Worm (Caenorhabditis elegans) whole organism, L1 larva: ENCODE results near the gene srg-69.

ENCODE experiments used
- F16B12.6 ChIP-seq: fragments of 150-350 bp; optimal IDR thresholded peaks from 2 replicates; lab custom pipeline; 2014; ENCODE audit warnings: missing biosample characterization, missing genetic modification characterization
- Y116A8C.19 ChIP-seq: sonication (generic microtip); optimal IDR thresholded peaks from 2 replicates; lab custom pipeline; 2016; ENCODE audit warnings: missing compliant biosample characterization, missing genetic modification characterization, borderline replicate concordance
- alr-1 ChIP-seq: fragments of 200-800 bp; sonication (Bioruptor generic); optimal IDR thresholded peaks from 2 replicates; lab custom pipeline; 2018; ENCODE audit warnings: borderline replicate concordance, mild to moderate bottlenecking, missing genetic modification characterization, missing compliant biosample characterization
- ama-1 ChIP-seq: fragments of 150-350 bp; optimal IDR thresholded peaks from 2 replicates; lab custom pipeline; 2014
- blmp-1 ChIP-seq: fragments of 150-350 bp; optimal IDR thresholded peaks from 2 replicates; lab custom pipeline; 2014; ENCODE audit warnings: missing biosample characterization, missing genetic modification characterization
- ceh-63 ChIP-seq: fragments of 200-800 bp; sonication (Bioruptor generic); optimal IDR thresholded peaks from 2 replicates; lab custom pipeline; 2018; ENCODE audit warnings: mild to moderate bottlenecking, missing genetic modification characterization, missing compliant biosample characterization
- ceh-8 ChIP-seq: fragments of 200-800 bp; sonication (Bioruptor generic); optimal IDR thresholded peaks from 2 replicates; lab custom pipeline; 2018; ENCODE audit warnings: mild to moderate bottlenecking, missing genetic modification characterization, moderate library complexity, missing compliant biosample characterization
- ceh-82 ChIP-seq, 3 experiments: fragments of 150-350 bp in 1 of 3; sonication (generic microtip) in 2 of 3; optimal IDR thresholded peaks; 2 replicates each; lab custom pipeline; 2014 to 2017; ENCODE audit warnings: missing biosample characterization in 3 of 3, missing genetic modification characterization in 3 of 3
- ceh-88 ChIP-seq: fragments of 200-800 bp; sonication (Bioruptor generic); IDR thresholded peaks from 2 replicates; pipeline ENCODE4 v1.3.6; 2022; ENCODE audit warnings: missing genetic modification characterization, missing compliant biosample characterization
- ceh-90 ChIP-seq: sonication (generic microtip); optimal IDR thresholded peaks from 2 replicates; lab custom pipeline; 2016; ENCODE audit warnings: missing genetic modification characterization, missing compliant biosample characterization
- ces-1 ChIP-seq: fragments of 150-350 bp; optimal IDR thresholded peaks from 2 replicates; lab custom pipeline; 2014; ENCODE audit warnings: missing biosample characterization, missing genetic modification reagents, missing genetic modification characterization
- dpl-1 ChIP-seq, 3 experiments: fragments of 150-350 bp in 2 of 3; sonication (generic microtip) in 1 of 3; optimal IDR thresholded peaks; 2 replicates each; lab custom pipeline; 2014 to 2017; ENCODE audit warnings: missing biosample characterization in 3 of 3, missing genetic modification characterization in 3 of 3, missing genetic modification reagents in 3 of 3
- efl-3 ChIP-seq: fragments of 200-800 bp; sonication (Bioruptor generic); optimal IDR thresholded peaks from 2 replicates; lab custom pipeline; 2018; ENCODE audit warnings: mild to moderate bottlenecking, missing genetic modification characterization, missing compliant biosample characterization
- egl-13 ChIP-seq: sonication (generic microtip); optimal IDR thresholded peaks from 2 replicates; lab custom pipeline; 2016; ENCODE audit warnings: missing genotype, missing genetic modification reagents, missing genetic modification characterization, missing compliant biosample characterization
- egl-27 ChIP-seq, 2 experiments: fragments of 150-350 bp in 1 of 2; sonication (generic microtip); optimal IDR thresholded peaks; 3 replicates each; lab custom pipeline; 2017 to 2018; ENCODE audit warnings: missing biosample characterization in 2 of 2, missing genetic modification characterization in 2 of 2, missing genetic modification reagents in 2 of 2
- elt-3 ChIP-seq, 6 experiments: fragments of 150-350 bp in 1 of 6; sonication (generic microtip); optimal IDR thresholded peaks; 2 replicates each; lab custom pipeline; 2017 to 2018; ENCODE audit warnings: missing biosample characterization in 6 of 6, missing genetic modification characterization in 6 of 6, inconsistent platforms in 1 of 6
- ets-5 ChIP-seq: fragments of 200-800 bp; sonication (Bioruptor generic); IDR thresholded peaks from 2 replicates; pipeline ENCODE4 v1.3.6; 2022; ENCODE audit warnings: missing genetic modification characterization, missing compliant biosample characterization
- fkh-8 ChIP-seq: sonication (generic microtip); optimal IDR thresholded peaks from 2 replicates; lab custom pipeline; 2016; ENCODE audit warnings: mild to moderate bottlenecking, missing genetic modification characterization, missing compliant biosample characterization
- grh-1 ChIP-seq: fragments of 200-800 bp; sonication (Bioruptor generic); IDR thresholded peaks from 2 replicates; pipeline ENCODE4 v1.3.6; 2022; ENCODE audit warnings: missing genetic modification reagents, missing genetic modification characterization, missing compliant biosample characterization
- hlh-17 ChIP-seq: fragments of 200-800 bp; sonication (Bioruptor generic); optimal IDR thresholded peaks from 2 replicates; lab custom pipeline; 2018; ENCODE audit warnings: missing genetic modification characterization, mild to moderate bottlenecking, missing compliant biosample characterization, moderate library complexity, borderline replicate concordance
- irx-1 ChIP-seq: sonication (generic microtip); optimal IDR thresholded peaks from 2 replicates; lab custom pipeline; 2016; ENCODE audit warnings: missing genetic modification characterization, missing compliant biosample characterization
- isw-1 ChIP-seq: fragments of 200-800 bp; sonication (Bioruptor generic); IDR thresholded peaks from 2 replicates; pipeline ENCODE4 v1.3.6; 2022; ENCODE audit warnings: missing genetic modification characterization, missing compliant biosample characterization
- lin-14 ChIP-seq: fragments of 200-800 bp; sonication (Bioruptor generic); optimal IDR thresholded peaks from 2 replicates; lab custom pipeline; 2018; ENCODE audit warnings: mild to moderate bottlenecking, missing genetic modification characterization, moderate library complexity, missing compliant biosample characterization
- lir-3 ChIP-seq: sonication (generic microtip); optimal IDR thresholded peaks from 2 replicates; lab custom pipeline; 2016; ENCODE audit warnings: mild to moderate bottlenecking, missing genetic modification characterization, moderate library complexity, missing compliant biosample characterization; ENCODE audit not compliant: poor library complexity
- lsy-2 ChIP-seq, 2 experiments: fragments of 150-350 bp; optimal IDR thresholded peaks; 2 replicates each; lab custom pipeline; 2014; ENCODE audit warnings: missing biosample characterization in 2 of 2, missing genetic modification characterization in 2 of 2
- mep-1 ChIP-seq: fragments of 150-350 bp; optimal IDR thresholded peaks from 2 replicates; lab custom pipeline; 2014; ENCODE audit warnings: missing biosample characterization, missing genetic modification characterization
- nhr-12 ChIP-seq: sonication (generic microtip); optimal IDR thresholded peaks from 2 replicates; lab custom pipeline; 2017; ENCODE audit warnings: missing biosample characterization, missing genetic modification characterization
- nhr-19 ChIP-seq: fragments of 200-800 bp; sonication (Bioruptor generic); conservative IDR thresholded peaks from 2 replicates; pipeline ENCODE4 v1.3.6; 2022; ENCODE audit warnings: missing genetic modification characterization, missing compliant biosample characterization
- nhr-237 ChIP-seq: fragments of 150-350 bp; optimal IDR thresholded peaks from 2 replicates; lab custom pipeline; 2014; ENCODE audit warnings: missing biosample characterization, missing genetic modification characterization
- nhr-71 ChIP-seq: sonication (generic microtip); optimal IDR thresholded peaks from 2 replicates; lab custom pipeline; 2016; ENCODE audit warnings: mild to moderate bottlenecking, missing genetic modification characterization, moderate library complexity, missing compliant biosample characterization
- nhr-77 ChIP-seq: fragments of 150-350 bp; optimal IDR thresholded peaks from 2 replicates; lab custom pipeline; 2014; ENCODE audit warnings: missing biosample characterization, missing genetic modification characterization
- nhr-84 ChIP-seq: sonication (generic microtip); optimal IDR thresholded peaks from 2 replicates; lab custom pipeline; 2017; ENCODE audit warnings: missing biosample characterization, missing genetic modification characterization
- nhr-85 ChIP-seq: sonication (generic microtip); peaks from one replicate; lab custom pipeline; 2016; ENCODE audit warnings: missing genetic modification characterization, inconsistent platforms, missing compliant biosample characterization
- pag-3 ChIP-seq: sonication (generic microtip); optimal IDR thresholded peaks from 2 replicates; lab custom pipeline; 2017; ENCODE audit warnings: missing genetic modification characterization, mild to moderate bottlenecking, missing compliant biosample characterization, antibody characterized with exemption, borderline replicate concordance; ENCODE audit not compliant: insufficient read depth
- pax-3 ChIP-seq: fragments of 200-800 bp; sonication (Bioruptor generic); optimal IDR thresholded peaks from 2 replicates; lab custom pipeline; 2018; ENCODE audit warnings: mild to moderate bottlenecking, missing genetic modification characterization, moderate library complexity, missing compliant biosample characterization
- rnt-1 ChIP-seq: sonication (generic microtip); optimal IDR thresholded peaks from 2 replicates; lab custom pipeline; 2016; ENCODE audit warnings: mild to moderate bottlenecking, missing genetic modification characterization, moderate library complexity, missing compliant biosample characterization
- snpc-4 ChIP-seq: fragments of 150-350 bp; optimal IDR thresholded peaks from 2 replicates; lab custom pipeline; 2014; ENCODE audit warnings: missing biosample characterization, missing genetic modification characterization
- snu-23 ChIP-seq: sonication (generic microtip); optimal IDR thresholded peaks from 2 replicates; lab custom pipeline; 2016; ENCODE audit warnings: missing genetic modification characterization, missing compliant biosample characterization
- sox-4 ChIP-seq: sonication (generic microtip); optimal IDR thresholded peaks from 2 replicates; lab custom pipeline; 2016; ENCODE audit warnings: missing genetic modification characterization, missing compliant biosample characterization
- sup-37 ChIP-seq: fragments of 200-800 bp; sonication (Bioruptor generic); optimal IDR thresholded peaks from 2 replicates; lab custom pipeline; 2018; ENCODE audit warnings: mild to moderate bottlenecking, missing genetic modification characterization, missing compliant biosample characterization
- swsn-7 ChIP-seq: sonication (generic microtip); optimal IDR thresholded peaks from 2 replicates; lab custom pipeline; 2016; ENCODE audit warnings: missing genetic modification characterization, missing compliant biosample characterization
- tbx-2 ChIP-seq: sonication (generic microtip); optimal IDR thresholded peaks from 2 replicates; lab custom pipeline; 2016; ENCODE audit warnings: missing genetic modification characterization, missing compliant biosample characterization
- tlp-1 ChIP-seq: fragments of 150-350 bp; optimal IDR thresholded peaks from 2 replicates; lab custom pipeline; 2014; ENCODE audit warnings: missing biosample characterization, missing genetic modification characterization
- unc-30 ChIP-seq: sonication (generic microtip); optimal IDR thresholded peaks from 2 replicates; lab custom pipeline; 2017; ENCODE audit warnings: missing biosample characterization, missing genetic modification characterization
- unc-86 ChIP-seq: sonication (generic microtip); optimal IDR thresholded peaks from 2 replicates; lab custom pipeline; 2016; ENCODE audit warnings: missing genetic modification characterization, missing compliant biosample characterization
- vab-15 ChIP-seq: sonication (generic microtip); optimal IDR thresholded peaks from 2 replicates; lab custom pipeline; 2017; ENCODE audit warnings: missing genotype, mild to moderate bottlenecking, missing genetic modification characterization, missing compliant biosample characterization
- zag-1 ChIP-seq: fragments of 150-350 bp; optimal IDR thresholded peaks from 2 replicates; lab custom pipeline; 2014; ENCODE audit warnings: missing biosample characterization, missing genetic modification characterization
- ztf-11 ChIP-seq, 2 experiments: sonication (generic microtip); optimal IDR thresholded peaks; 2 replicates each; lab custom pipeline; 2016 to 2017; ENCODE audit warnings: missing genetic modification characterization in 2 of 2, missing biosample characterization in 1 of 2, missing compliant biosample characterization in 1 of 2

The srg-69 gene

DNA sequence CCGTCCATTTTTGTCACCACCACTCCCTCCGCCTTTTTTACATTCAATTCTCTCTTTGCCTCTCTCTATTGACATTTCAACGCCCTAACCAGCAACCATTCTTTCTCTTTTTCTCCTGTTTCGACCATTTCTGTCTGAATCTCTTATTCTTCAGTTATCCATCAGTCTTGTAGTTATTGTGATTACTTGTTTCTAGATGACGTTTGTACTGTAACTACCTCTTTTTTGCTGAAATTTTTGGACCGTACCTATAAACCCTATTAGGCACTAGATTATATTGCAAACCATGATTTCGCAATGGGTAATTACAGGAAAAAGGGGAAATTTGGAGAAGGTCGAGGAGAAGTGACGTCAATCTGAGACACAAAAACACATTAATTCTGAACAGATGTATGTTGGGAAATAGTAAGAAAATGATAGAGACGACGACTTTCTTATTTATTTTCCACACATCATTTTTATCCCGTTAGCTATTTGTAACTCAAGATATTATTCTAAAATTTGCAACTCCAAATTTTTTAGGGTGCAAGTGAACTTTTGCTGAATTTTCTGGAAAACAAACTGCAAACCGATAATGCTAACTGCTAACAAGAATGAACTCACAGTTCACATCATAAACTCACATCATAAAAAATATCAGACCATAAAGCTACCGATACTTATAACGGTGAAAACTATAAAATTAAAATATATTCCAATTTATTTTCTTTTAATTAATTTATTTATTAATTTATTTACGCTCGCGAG is 35.1 kb upstream of the srg-69 start (continued):
- TF ChIP-seq isw-1 (GFP tag; lab: Robert Waterston, UW) (no peak), egl-13 (tag; lab: Kevin White, UChicago) (no peak), nhr-85 (tag; lab: Kevin White, UChicago) (peak; percentile 91), pag-3 (tag; lab: Kevin White, UChicago) (no peak), ceh-88 (no peak), ets-5 (GFP tag; lab: Robert Waterston, UW) (no peak), nhr-12 (tag; lab: Kevin White, UChicago) (no peak), egl-27 (tag; optimal IDR thresholded peaks at IDR 0.05; lab: Kevin White, UChicago) (no peak), dpl-1 (GFP tag; optimal IDR thresholded peaks at IDR 0.05; lab: Kevin White, UChicago) (peak in 1 of 3 experiments; percentile 23), tlp-1 (tag; lab: Kevin White, UChicago) (no peak), nhr-71 (tag; lab: Kevin White, UChicago) (peak; percentile 49), grh-1 (0 out of 2 replicates have a peak, but pooled peaks have one; percentile 25), nhr-84 (no peak)

- TF ChIP-seq F16B12.6 (no peak), efl-3 (GFP tag; lab: Kevin White, UChicago) (no peak), alr-1 (no peak), lin-14 (GFP tag; lab: Kevin White, UChicago) (peak; percentile 88), lsy-2 (tag; optimal IDR thresholded peaks at IDR 0.05; lab: Kevin White, UChicago) (peak; percentile 7 to 45), sox-4 (no peak), Y116A8C.19 (tag; lab: Kevin White, UChicago) (no peak), mep-1 (tag; lab: Kevin White, UChicago) (no peak), elt-3 (tag; optimal IDR thresholded peaks at IDR 0.05; lab: Kevin White, UChicago) (peak in 5 of 6 experiments; percentile 36 to 92 (median 65)), swsn-7 (tag; lab: Kevin White, UChicago) (peak; percentile 59), ceh-90 (tag; lab: Kevin White, UChicago) (no peak), ztf-11 (tag; optimal IDR thresholded peaks at IDR 0.05; lab: Kevin White, UChicago) (no peak), ces-1 (GFP tag; lab: Kevin White, UChicago) (no peak), pax-3 (tag; lab: Kevin White, UChicago) (peak; percentile 36), ama-1 (no peak), tbx-2 (tag; lab: Kevin White, UChicago) (peak; percentile 73), dpl-1 (GFP tag; optimal IDR thresholded peaks at IDR 0.05; lab: Kevin White, UChicago) (peak in 2 of 3 experiments; percentile 8 to 15), ceh-8 (peak; percentile 60), egl-13 (tag; lab: Kevin White, UChicago) (no peak), snpc-4 (tag; lab: Kevin White, UChicago) (peak; percentile 1), irx-1 (tag; lab: Kevin White, UChicago) (peak; percentile 1), nhr-19 (GFP tag; lab: Robert Waterston, UW) (peak; percentile 72), nhr-77 (peak; percentile 66), blmp-1 (tag; lab: Kevin White, UChicago) (peak; percentile 50), ceh-82 (tag; optimal IDR thresholded peaks at IDR 0.05; lab: Kevin White, UChicago) (no peak), zag-1 (tag; lab: Kevin White, UChicago) (no peak), hlh-17 (no peak), unc-86 (tag; lab: Kevin White, UChicago) (no peak), lir-3 (tag; lab: Kevin White, UChicago) (no peak), snu-23 (peak; percentile 76), tlp-1 (tag; lab: Kevin White, UChicago) (no peak), ceh-88 (no peak), nhr-84 (no peak), sup-37 (peak; percentile 56), ceh-63 (no peak), nhr-237 (tag; lab: Kevin White, UChicago) (peak; percentile 20), rnt-1 (tag; lab: Kevin White, UChicago) (peak; percentile 2), unc-30 (tag; lab: Kevin White, UChicago) (no peak), vab-15 (tag; lab: Kevin White, UChicago) (peak; percentile 4), fkh-8 (tag; lab: Kevin White, UChicago) (no peak)
Observed at ce11 chrII:5321718-5322286, 33.7 kb upstream of the srg-69 start.
